Worm (Caenorhabditis elegans) whole organism, L4 larva: ENCODE measurements around the gene tra-4.

Experiments used
- F10B5.3 ChIP-seq: sonication (generic microtip); optimal IDR thresholded peaks from 2 replicates; lab custom pipeline; 2016; ENCODE audit warnings: mild to moderate bottlenecking, missing genetic modification characterization, missing compliant biosample characterization
- F37D6.2 ChIP-seq: sonication (generic microtip); optimal IDR thresholded peaks from 2 replicates; lab custom pipeline; 2016; ENCODE audit warnings: mild to moderate bottlenecking, missing genetic modification characterization, missing compliant biosample characterization
- T20F7.1 ChIP-seq: fragments of 200-800 bp; sonication (Bioruptor generic); optimal IDR thresholded peaks from 2 replicates; lab custom pipeline; 2018; ENCODE audit warnings: mild to moderate bottlenecking, missing genetic modification characterization, missing compliant biosample characterization
- ZK337.2 ChIP-seq: fragments of 200-800 bp; sonication (Bioruptor generic); IDR thresholded peaks from 2 replicates; pipeline ENCODE4 v1.3.6; 2022; ENCODE audit warnings: missing genetic modification reagents, missing genetic modification characterization, missing compliant biosample characterization
- ceh-44 ChIP-seq: fragments of 200-800 bp; sonication (Bioruptor generic); IDR thresholded peaks from 2 replicates; pipeline ENCODE4 v1.3.6; 2022; ENCODE audit warnings: missing genetic modification reagents, missing genetic modification characterization, missing compliant biosample characterization
- ctbp-1 ChIP-seq: fragments of 200-800 bp; sonication (Bioruptor generic); IDR thresholded peaks from 2 replicates; pipeline ENCODE4 v1.3.6; 2022; ENCODE audit warnings: missing genetic modification reagents, missing genetic modification characterization, missing compliant biosample characterization
- daf-16 ChIP-seq, 3 experiments: sonication (generic microtip); optimal IDR thresholded peaks; 2 replicates each; lab custom pipeline; 2016 to 2017; ENCODE audit warnings: missing genetic modification characterization in 3 of 3, missing genetic modification reagents in 3 of 3, mild to moderate bottlenecking in 2 of 3, missing compliant biosample characterization in 2 of 3, missing biosample characterization in 1 of 3, moderate library complexity in 1 of 3
- daf-19 ChIP-seq: fragments of 200-800 bp; sonication (Bioruptor generic); conservative IDR thresholded peaks from 2 replicates; pipeline ENCODE4 v1.3.6; 2022; ENCODE audit warnings: missing genetic modification characterization, missing compliant biosample characterization
- daf-8 ChIP-seq: fragments of 200-800 bp; sonication (Bioruptor generic); IDR thresholded peaks from 2 replicates; pipeline ENCODE4 v1.3.6; 2022; ENCODE audit warnings: missing genetic modification characterization, missing compliant biosample characterization
- dmd-6 ChIP-seq: fragments of 200-800 bp; sonication (Bioruptor generic); IDR thresholded peaks from 2 replicates; pipeline ENCODE4 v1.3.6; 2022; ENCODE audit warnings: missing genetic modification reagents, missing genetic modification characterization, missing compliant biosample characterization
- dmd-9 ChIP-seq: fragments of 200-800 bp; sonication (Bioruptor generic); IDR thresholded peaks from 2 replicates; pipeline ENCODE4 v1.3.6; 2022; ENCODE audit warnings: missing genetic modification reagents, missing genetic modification characterization, missing compliant biosample characterization
- duxl-1 ChIP-seq: sonication (generic microtip); optimal IDR thresholded peaks from 2 replicates; lab custom pipeline; 2016; ENCODE audit warnings: mild to moderate bottlenecking, missing genetic modification characterization, moderate library complexity, missing compliant biosample characterization; ENCODE audit not compliant: poor library complexity
- gei-8 ChIP-seq: fragments of 200-800 bp; sonication (Bioruptor generic); optimal IDR thresholded peaks from 2 replicates; lab custom pipeline; 2018; ENCODE audit warnings: mild to moderate bottlenecking, missing genetic modification characterization, missing compliant biosample characterization
- hif-1 ChIP-seq, 2 experiments: sonication (generic microtip); optimal IDR thresholded peaks; 2 replicates each; lab custom pipeline; 2016 to 2017; ENCODE audit warnings: missing compliant biosample characterization in 2 of 2, missing genetic modification characterization in 2 of 2, missing genetic modification reagents in 2 of 2, missing genotype in 2 of 2, mild to moderate bottlenecking in 1 of 2
- hlh-30 ChIP-seq: sonication (generic microtip); optimal IDR thresholded peaks from 2 replicates; lab custom pipeline; 2017; ENCODE audit warnings: antibody characterized with exemption, mild to moderate bottlenecking, missing genetic modification characterization, missing compliant biosample characterization; ENCODE audit not compliant: insufficient read depth
- hmg-1.1 ChIP-seq: fragments of 200-800 bp; sonication (Bioruptor generic); IDR thresholded peaks from 2 replicates; pipeline ENCODE4 v1.3.6; 2022; ENCODE audit warnings: missing genetic modification reagents, missing genetic modification characterization, missing compliant biosample characterization
- jun-1 ChIP-seq: fragments of 150-350 bp; optimal IDR thresholded peaks from 2 replicates; lab custom pipeline; 2014; ENCODE audit warnings: missing biosample characterization, missing genetic modification reagents, missing genetic modification characterization
- lim-7 ChIP-seq: fragments of 200-800 bp; sonication (Bioruptor generic); IDR thresholded peaks from 2 replicates; pipeline ENCODE4 v1.3.6; 2022; ENCODE audit warnings: missing genetic modification characterization, missing compliant biosample characterization
- lin-13 ChIP-seq: fragments of 150-350 bp; optimal IDR thresholded peaks from 2 replicates; lab custom pipeline; 2014; ENCODE audit warnings: missing biosample characterization, missing genetic modification reagents, missing genetic modification characterization
- lin-29 ChIP-seq: fragments of 200-800 bp; sonication (Bioruptor generic); IDR thresholded peaks from 2 replicates; pipeline ENCODE4 v1.3.6; 2022; ENCODE audit warnings: missing genetic modification reagents, missing genetic modification characterization, missing compliant biosample characterization
- lin-39 ChIP-seq: fragments of 150-350 bp; optimal IDR thresholded peaks from 2 replicates; lab custom pipeline; 2014; ENCODE audit warnings: missing biosample characterization, missing genetic modification reagents, missing genetic modification characterization
- lsy-2 ChIP-seq, 2 experiments: fragments of 150-350 bp in 1 of 2; sonication (generic microtip) in 1 of 2; optimal IDR thresholded peaks; 2 replicates each; lab custom pipeline; 2014 to 2017; ENCODE audit warnings: missing biosample characterization in 2 of 2, missing genetic modification characterization in 2 of 2
- madf-9 ChIP-seq: fragments of 200-800 bp; sonication (Bioruptor generic); conservative IDR thresholded peaks from 2 replicates; pipeline ENCODE4 v1.3.6; 2022; ENCODE audit warnings: missing genetic modification reagents, missing genetic modification characterization, missing compliant biosample characterization
- mdl-1 ChIP-seq, 2 experiments: fragments of 150-350 bp in 1 of 2; sonication (generic microtip) in 1 of 2; optimal IDR thresholded peaks; 2 replicates each; lab custom pipeline; 2014 to 2017; ENCODE audit warnings: missing biosample characterization in 2 of 2, missing genetic modification characterization in 2 of 2
- mxl-2 ChIP-seq: fragments of 200-800 bp; sonication (Bioruptor generic); conservative IDR thresholded peaks from 2 replicates; pipeline ENCODE4 v1.3.6; 2022; ENCODE audit warnings: missing genetic modification reagents, missing genetic modification characterization, missing compliant biosample characterization
- mxl-3 ChIP-seq: fragments of 200-800 bp; sonication (Bioruptor generic); optimal IDR thresholded peaks from 2 replicates; lab custom pipeline; 2018; ENCODE audit warnings: mild to moderate bottlenecking, missing genetic modification characterization, missing compliant biosample characterization
- nhr-102 ChIP-seq: sonication (generic microtip); optimal IDR thresholded peaks from 2 replicates; lab custom pipeline; 2016; ENCODE audit warnings: mild to moderate bottlenecking, missing genetic modification characterization, moderate library complexity, missing compliant biosample characterization
- nhr-11 ChIP-seq: fragments of 150-350 bp; optimal IDR thresholded peaks from 2 replicates; lab custom pipeline; 2014; ENCODE audit warnings: missing biosample characterization, missing genetic modification characterization
- nhr-28 ChIP-seq: fragments of 150-350 bp; optimal IDR thresholded peaks from 2 replicates; lab custom pipeline; 2014; ENCODE audit warnings: missing biosample characterization, missing genetic modification characterization
- nhr-41 ChIP-seq: fragments of 200-800 bp; sonication (Bioruptor generic); IDR thresholded peaks from 2 replicates; pipeline ENCODE4 v1.3.6; 2022; ENCODE audit warnings: missing genetic modification reagents, missing genetic modification characterization, missing compliant biosample characterization
- nhr-48 ChIP-seq: sonication (generic microtip); optimal IDR thresholded peaks from 2 replicates; lab custom pipeline; 2016; ENCODE audit warnings: mild to moderate bottlenecking, missing genetic modification characterization, missing compliant biosample characterization
- nhr-6 ChIP-seq: fragments of 150-350 bp; optimal IDR thresholded peaks from 2 replicates; lab custom pipeline; 2014; ENCODE audit warnings: missing biosample characterization, missing genetic modification characterization
- nhr-76 ChIP-seq: fragments of 150-350 bp; optimal IDR thresholded peaks from 2 replicates; lab custom pipeline; 2014; ENCODE audit warnings: missing biosample characterization, missing genetic modification characterization
- rbr-2 ChIP-seq: sonication (generic microtip); optimal IDR thresholded peaks from 2 replicates; lab custom pipeline; 2016; ENCODE audit warnings: missing genotype, missing genetic modification characterization, missing compliant biosample characterization
- saeg-2 ChIP-seq: fragments of 200-800 bp; sonication (Bioruptor generic); IDR thresholded peaks from 2 replicates; pipeline ENCODE4 v1.3.6; 2022; ENCODE audit warnings: missing genetic modification reagents, missing genetic modification characterization, missing compliant biosample characterization
- skn-1 ChIP-seq: fragments of 150-350 bp; optimal IDR thresholded peaks from 2 replicates; lab custom pipeline; 2014; ENCODE audit warnings: missing biosample characterization, missing genetic modification characterization
- snpc-1.2 ChIP-seq: fragments of 200-800 bp; sonication (Bioruptor generic); IDR thresholded peaks from 2 replicates; pipeline ENCODE4 v1.3.6; 2022; ENCODE audit warnings: missing genetic modification reagents, missing genetic modification characterization, missing compliant biosample characterization
- tra-1 ChIP-seq: fragments of 200-800 bp; sonication (Bioruptor generic); IDR thresholded peaks from 2 replicates; pipeline ENCODE4 v1.3.6; 2022; ENCODE audit warnings: missing genetic modification reagents, missing genetic modification characterization, missing compliant biosample characterization
- unc-62 ChIP-seq, 3 experiments: fragments of 150-350 bp in 1 of 3; sonication (generic microtip); optimal IDR thresholded peaks in 2 of 3; peaks in 1 of 3; 1 replicate in 1 of 3; 2 replicates in 2 of 3; lab custom pipeline; 2014 to 2017; ENCODE audit warnings: missing biosample characterization in 3 of 3, missing genetic modification characterization in 3 of 3, missing genetic modification reagents in 3 of 3, missing genotype in 1 of 3
- zag-1 ChIP-seq: fragments of 150-350 bp; optimal IDR thresholded peaks from 2 replicates; lab custom pipeline; 2014; ENCODE audit warnings: missing biosample characterization, missing genetic modification characterization
- zfp-2 ChIP-seq: sonication (generic microtip); optimal IDR thresholded peaks from 2 replicates; lab custom pipeline; 2016; ENCODE audit warnings: mild to moderate bottlenecking, missing genetic modification characterization, missing compliant biosample characterization
- zip-11 ChIP-seq: fragments of 200-800 bp; sonication (Bioruptor generic); IDR thresholded peaks from 2 replicates; pipeline ENCODE4 v1.3.6; 2022; ENCODE audit warnings: missing genetic modification characterization, missing compliant biosample characterization
- zip-2 ChIP-seq: fragments of 150-350 bp; optimal IDR thresholded peaks from 2 replicates; lab custom pipeline; 2014; ENCODE audit warnings: missing biosample characterization, missing genetic modification characterization

tra-4 gene

ce11 chrX:2809611-2810010, 47.8 kb downstream of the tra-4 start, which contains the start of gene C14A11.9 (continued):
- no peak for TF ChIP-seq zfp-2
- peak; percentile 92 for TF ChIP-seq nhr-102 (tag; lab: Kevin White, UChicago)
- peak in 1 of 2 experiments; percentile 90 for TF ChIP-seq unc-62 (GFP tag; optimal IDR thresholded peaks at IDR 0.05 in 1 of 2; lab: Kevin White, UChicago)
- no peak for TF ChIP-seq unc-62 (tag; optimal IDR thresholded peaks at IDR 0.05; lab: Kevin White, UChicago)
- peak; percentile 77; the same call in 1 of the 2 replicates for TF ChIP-seq lin-29 (GFP tag; lab: Robert Waterston, UW)
- peak; percentile 88 for TF ChIP-seq dmd-6 (GFP tag; lab: Robert Waterston, UW)
- TF ChIP-seq daf-19 (GFP tag; lab: Robert Waterston, UW) = no peak
- peak; percentile 76 for TF ChIP-seq mxl-3 (GFP tag; lab: Kevin White, UChicago)
- no peak for TF ChIP-seq daf-8 (GFP tag; lab: Robert Waterston, UW)
- peak; percentile 79 for TF ChIP-seq jun-1 (tag; lab: Kevin White, UChicago)
- TF ChIP-seq zag-1 (tag; lab: Kevin White, UChicago) = no peak
- peak; percentile 67; the same call in 1 of the 2 replicates for TF ChIP-seq nhr-41 (GFP tag; lab: Robert Waterston, UW)
- peak in 1 of 2 experiments; percentile 82 for TF ChIP-seq daf-16 (GFP tag; optimal IDR thresholded peaks at IDR 0.05; lab: Kevin White, UChicago)
- peak; percentile 80 for TF ChIP-seq daf-16 (tag; optimal IDR thresholded peaks at IDR 0.05; lab: Kevin White, UChicago)
- TF ChIP-seq skn-1 = no peak
- TF ChIP-seq F37D6.2 (tag; lab: Kevin White, UChicago) = peak; percentile 89
- no peak for TF ChIP-seq mxl-2 (GFP tag; lab: Robert Waterston, UW)
- TF ChIP-seq ctbp-1 (GFP tag; lab: Robert Waterston, UW) = peak; percentile 95
- peak in 1 of 2 experiments; percentile 58 for TF ChIP-seq mdl-1 (tag; optimal IDR thresholded peaks at IDR 0.05; lab: Kevin White, UChicago)
- TF ChIP-seq rbr-2 (tag; lab: Kevin White, UChicago) = peak; percentile 93
- peak; percentile 1 for TF ChIP-seq gei-8 (GFP tag; lab: Kevin White, UChicago)
- TF ChIP-seq lin-13 (GFP tag; lab: Kevin White, UChicago) = peak; percentile 88
- TF ChIP-seq hif-1 (tag; optimal IDR thresholded peaks at IDR 0.05; lab: Kevin White, UChicago) = peak; percentile 32 to 82
- TF ChIP-seq hlh-30 (tag; lab: Kevin White, UChicago) = peak; percentile 83
- TF ChIP-seq T20F7.1 = peak; percentile 49
- peak; percentile 35 for TF ChIP-seq zip-2 (tag; lab: Kevin White, UChicago)
- TF ChIP-seq lim-7 = no peak
- TF ChIP-seq nhr-11 (tag; lab: Kevin White, UChicago) = peak; percentile 88
- TF ChIP-seq lsy-2 (tag; optimal IDR thresholded peaks at IDR 0.05; lab: Kevin White, UChicago) = peak in 1 of 2 experiments; percentile 90
- peak; percentile 69 for TF ChIP-seq nhr-6 (tag; lab: Kevin White, UChicago)
- TF ChIP-seq madf-9 = peak; percentile 51; the same call in 1 of the 2 replicates
- no peak; the same call in 1 of the 2 replicates for TF ChIP-seq tra-1
- peak; percentile 77 for TF ChIP-seq F10B5.3 (tag; lab: Kevin White, UChicago)
- TF ChIP-seq hmg-1.1 (GFP tag; lab: Robert Waterston, UW) = peak; percentile 95
- TF ChIP-seq nhr-76 (tag; lab: Kevin White, UChicago) = no peak
- TF ChIP-seq lin-39 (tag; lab: Kevin White, UChicago) = no peak
- TF ChIP-seq nhr-28 (tag; lab: Kevin White, UChicago) = peak; percentile 59
- TF ChIP-seq ceh-44 (GFP tag; lab: Robert Waterston, UW) = 0 out of 2 replicates have a peak, but pooled peaks have one; percentile 22
- peak; percentile 84 for TF ChIP-seq duxl-1 (tag; lab: Kevin White, UChicago)
- 0 out of 2 replicates have a peak, but pooled peaks have one; percentile 57 for TF ChIP-seq ZK337.2 (GFP tag; lab: Robert Waterston, UW)
- peak; percentile 77 for TF ChIP-seq nhr-48 (tag; lab: Kevin White, UChicago)
- TF ChIP-seq dmd-9 (GFP tag; lab: Robert Waterston, UW) = peak; percentile 58; the same call in 1 of the 2 replicates
- peak; percentile 16; the same call in 1 of the 2 replicates for TF ChIP-seq snpc-1.2
- 0 out of 2 replicates have a peak, but pooled peaks have one; percentile 64 for TF ChIP-seq saeg-2 (GFP tag; lab: Robert Waterston, UW)
- no peak for TF ChIP-seq zip-11 (GFP tag; lab: Robert Waterston, UW)
